Fruit fly (Drosophila melanogaster) whole organism: ENCODE results near the gene lectin-24A.

Experiments
- CG8478 ChIP-seq: fragments of >200 bp; optimal IDR thresholded peaks from 2 replicates; lab custom pipeline; 2018; ENCODE audit warnings: inconsistent platforms
- Dll ChIP-seq: fragments of >200 bp; optimal IDR thresholded peaks from 2 replicates; lab custom pipeline; 2017
- EcR ChIP-seq, 2 experiments: fragments of >200 bp; optimal IDR thresholded peaks; 2 replicates each; lab custom pipeline; 2017; ENCODE audit warnings: missing biosample characterization in 2 of 2, missing genetic modification characterization in 2 of 2, missing genetic modification reagents in 2 of 2
- pan ChIP-seq: fragments of >200 bp; optimal IDR thresholded peaks from 2 replicates; lab custom pipeline; 2017
- psq ChIP-seq: fragments of >200 bp; optimal IDR thresholded peaks from 2 replicates; lab custom pipeline; 2017
- usp ChIP-seq: fragments of >200 bp; optimal IDR thresholded peaks from 2 replicates; lab custom pipeline; 2017; ENCODE audit warnings: missing biosample characterization, missing genetic modification characterization, mixed read lengths

Gene lectin-24A

DNA sequence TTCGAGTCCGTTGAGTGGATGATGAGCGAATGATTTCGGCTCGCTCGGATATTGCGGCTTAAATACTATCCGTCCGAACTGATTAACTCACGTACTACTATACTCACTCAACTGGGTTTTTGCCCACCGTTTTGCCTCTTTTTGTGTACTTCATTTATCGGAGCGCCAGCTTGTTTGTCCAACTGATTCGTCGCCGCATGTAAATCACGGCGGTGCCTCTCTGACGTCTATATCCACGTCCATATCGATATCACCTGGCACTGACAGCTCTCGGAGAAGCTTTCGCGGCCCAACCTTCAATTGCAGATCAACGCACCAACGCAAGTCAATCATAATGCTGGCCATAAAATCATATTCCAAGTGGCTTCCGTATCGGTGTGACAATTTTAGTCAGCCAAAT, 19.8 kb downstream of the lectin-24A start, which contains the start of gene CG3604:
Gene CG3604 (minus strand): TSS at position 101 of the 400 bp plus-strand sequence.
- TF ChIP-seq usp = no peak
- no peak for TF ChIP-seq EcR (GFP tag; optimal IDR thresholded peaks at IDR 0.05; lab: Kevin White, UChicago)

DNA sequence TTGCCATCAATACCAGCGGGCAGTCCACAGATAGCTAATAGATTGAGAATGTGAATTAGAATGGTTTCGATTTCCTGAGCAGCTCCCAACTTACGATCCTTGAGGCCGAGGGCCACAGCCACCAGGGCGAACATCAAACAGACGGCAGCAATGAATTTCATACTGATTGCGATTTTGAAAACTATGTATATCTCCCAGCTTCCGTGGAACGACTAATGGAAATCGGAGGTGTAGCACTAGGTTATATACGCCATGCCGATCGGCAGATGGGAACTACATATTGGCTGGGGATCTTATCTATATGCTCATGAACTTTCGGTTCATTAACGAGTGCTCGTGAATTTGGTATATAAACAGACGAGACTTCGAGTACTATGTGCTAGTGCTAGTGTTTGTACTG, 21.1 kb downstream of the lectin-24A start, which contains the start of gene IM33:
Gene IM33 (minus strand): TSS at position 221 of the 400 bp plus-strand sequence.
- TF ChIP-seq EcR (GFP tag; optimal IDR thresholded peaks at IDR 0.05; lab: Kevin White, UChicago) = no peak
- TF ChIP-seq psq (lab: Kevin White, UChicago) = no peak
- TF ChIP-seq usp = no peak
- TF ChIP-seq CG8478 (lab: Kevin White, UChicago) = no peak
- TF ChIP-seq Dll = no peak
- no peak for TF ChIP-seq pan (lab: Kevin White, UChicago)

dm6 chr2L:3695361-3695818, 22.2 kb downstream of the lectin-24A start, which contains the start of gene CG16713:
Gene CG16713 (minus strand): TSS chr2L:3695411.
- TF ChIP-seq psq (lab: Kevin White, UChicago) (no peak), pan (lab: Kevin White, UChicago) (no peak), CG8478 (lab: Kevin White, UChicago) (no peak), Dll (no peak), usp (no peak), EcR (GFP tag; optimal IDR thresholded peaks at IDR 0.05; lab: Kevin White, UChicago) (no peak)

dm6 chr2L:3694920-3695319, 22.7 kb downstream of the lectin-24A start, which contains the start of gene CG43165:
Gene CG43165 (minus strand): TSS chr2L:3695020.
- TF ChIP-seq Dll (no peak), EcR (GFP tag; optimal IDR thresholded peaks at IDR 0.05; lab: Kevin White, UChicago) (no peak), CG8478 (lab: Kevin White, UChicago) (no peak), usp (no peak), pan (lab: Kevin White, UChicago) (no peak), psq (lab: Kevin White, UChicago) (no peak)

DNA sequence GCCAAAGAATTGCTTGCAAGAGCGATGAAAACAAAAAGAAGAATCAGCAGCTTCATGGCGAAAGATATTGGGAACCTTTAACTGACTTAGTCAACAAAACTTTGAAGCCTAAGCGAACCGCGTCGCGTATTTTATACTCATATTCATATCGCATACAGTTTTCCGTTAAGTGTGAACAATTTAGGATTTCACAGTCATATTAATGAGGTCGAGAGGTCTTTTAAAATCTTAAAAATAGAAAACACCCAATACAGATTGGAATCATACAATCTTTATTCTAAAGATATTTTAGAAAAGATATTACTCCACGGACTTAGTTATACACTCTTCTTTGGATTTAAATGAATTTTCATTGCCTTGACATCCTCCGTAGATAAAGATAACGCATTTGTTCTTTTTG, 23.8 kb downstream of the lectin-24A start, which contains the start of gene Acp24A4:
Gene Acp24A4 (minus strand): TSS at position 101 of the 400 bp plus-strand sequence.
- no peak for TF ChIP-seq Dll
- TF ChIP-seq CG8478 (lab: Kevin White, UChicago) = no peak
- TF ChIP-seq EcR (GFP tag; optimal IDR thresholded peaks at IDR 0.05; lab: Kevin White, UChicago) = no peak
- no peak for TF ChIP-seq psq (lab: Kevin White, UChicago)

- no peak for TF ChIP-seq CG8478 (lab: Kevin White, UChicago)
- TF ChIP-seq EcR (GFP tag; optimal IDR thresholded peaks at IDR 0.05; lab: Kevin White, UChicago) = no peak
- TF ChIP-seq Dll = no peak
- TF ChIP-seq usp = no peak
Observed at dm6 chr2L:3693082-3693481, 24.5 kb downstream of the lectin-24A start, which contains the start of gene CG3513. Gene CG3513 (minus strand): TSS chr2L:3693182.

- TF ChIP-seq CG8478 (lab: Kevin White, UChicago) = no peak
- no peak for TF ChIP-seq Dll
- no peak for TF ChIP-seq pan (lab: Kevin White, UChicago)
- no peak for TF ChIP-seq EcR (GFP tag; optimal IDR thresholded peaks at IDR 0.05; lab: Kevin White, UChicago)
- no peak for TF ChIP-seq usp
- no peak for TF ChIP-seq psq (lab: Kevin White, UChicago)
Observed at dm6 chr2L:3692466-3692865, 25.1 kb downstream of the lectin-24A start, which contains the start of gene CG16704. Gene CG16704 (minus strand): TSS chr2L:3692587.

DNA sequence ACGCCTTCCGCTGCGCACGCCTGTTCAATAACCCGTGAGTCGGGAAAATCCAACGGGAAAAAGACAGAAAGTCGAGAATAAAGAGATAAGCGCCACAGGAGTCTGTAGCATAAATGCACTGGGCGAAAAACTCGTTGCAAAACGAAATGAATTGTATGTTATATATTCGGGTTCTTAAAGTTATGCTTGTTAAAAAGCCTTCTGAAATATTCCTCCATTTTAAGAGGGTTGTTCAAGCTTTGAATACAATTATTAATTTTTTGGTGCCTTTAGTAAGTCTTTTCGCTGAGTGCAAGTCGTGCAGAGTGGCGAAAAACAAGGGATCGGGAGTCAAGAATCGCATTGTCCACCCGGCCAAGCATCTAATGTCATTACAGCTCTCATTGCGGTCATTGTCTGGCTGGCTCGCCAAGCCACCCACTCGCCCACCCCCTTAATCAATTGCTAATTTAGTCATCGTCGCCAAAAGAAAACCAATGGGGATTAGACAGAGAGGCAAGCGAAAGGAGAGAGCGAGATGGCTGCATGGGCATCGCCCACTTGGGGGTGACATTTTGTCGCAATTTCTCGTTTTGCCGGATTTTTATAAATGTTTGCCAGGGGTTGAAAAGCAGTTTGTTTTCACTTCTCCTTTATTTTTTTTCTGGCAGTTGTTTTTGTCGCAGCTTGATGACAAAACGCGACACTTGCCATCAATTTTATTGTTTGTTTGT, 32.3 kb downstream of the lectin-24A start:
- no peak for TF ChIP-seq psq (lab: Kevin White, UChicago)
- TF ChIP-seq pan (lab: Kevin White, UChicago) = no peak
- no peak for TF ChIP-seq CG8478 (lab: Kevin White, UChicago)
- TF ChIP-seq EcR (GFP tag; optimal IDR thresholded peaks at IDR 0.05; lab: Kevin White, UChicago) = no peak
- no peak for TF ChIP-seq Dll
- TF ChIP-seq usp = no peak

- no peak for TF ChIP-seq pan (lab: Kevin White, UChicago)
- no peak for TF ChIP-seq psq (lab: Kevin White, UChicago)
- TF ChIP-seq Dll = no peak
- TF ChIP-seq CG8478 (lab: Kevin White, UChicago) = no peak
- no peak for TF ChIP-seq usp
- TF ChIP-seq EcR (GFP tag; optimal IDR thresholded peaks at IDR 0.05; lab: Kevin White, UChicago) = no peak
Observed at dm6 chr2L:3682489-3682888, 35.1 kb downstream of the lectin-24A start.

- TF ChIP-seq EcR (GFP tag; optimal IDR thresholded peaks at IDR 0.05; lab: Kevin White, UChicago) = no peak
- TF ChIP-seq Dll = no peak
Observed at dm6 chr2L:3681338-3681737, 36.2 kb downstream of the lectin-24A start.

dm6 chr2L:3675770-3676169, 41.8 kb downstream of the lectin-24A start:
- no peak for TF ChIP-seq Dll
- TF ChIP-seq CG8478 (lab: Kevin White, UChicago) = no peak
- no peak for TF ChIP-seq pan (lab: Kevin White, UChicago)
- no peak for TF ChIP-seq psq (lab: Kevin White, UChicago)
- TF ChIP-seq EcR (GFP tag; optimal IDR thresholded peaks at IDR 0.05; lab: Kevin White, UChicago) = no peak
- TF ChIP-seq usp = no peak

- TF ChIP-seq EcR (GFP tag; optimal IDR thresholded peaks at IDR 0.05; lab: Kevin White, UChicago) (no peak), psq (lab: Kevin White, UChicago) (no peak), pan (lab: Kevin White, UChicago) (no peak), Dll (no peak), CG8478 (lab: Kevin White, UChicago) (no peak), usp (no peak)
Observed at dm6 chr2L:3670481-3670880, 47.1 kb downstream of the lectin-24A start, which contains the start of gene Sfp24Bc. Gene Sfp24Bc (minus strand): TSS chr2L:3670581.
